Worm (Caenorhabditis elegans) whole organism, L4/young adult: ENCODE measurements around the gene pcyt-2.2.

Experiments used
- W03F9.2 ChIP-seq: fragments of 150-350 bp; optimal IDR thresholded peaks from 2 replicates; lab custom pipeline; 2014; ENCODE audit warnings: missing biosample characterization, missing genetic modification characterization
- dao-5 ChIP-seq: sonication (generic microtip); optimal IDR thresholded peaks from 2 replicates; lab custom pipeline; 2016; ENCODE audit warnings: missing genotype, missing genetic modification characterization, moderate library complexity, missing compliant biosample characterization
- him-1 ChIP-seq: sonication (generic microtip); optimal IDR thresholded peaks from 2 replicates; lab custom pipeline; 2016; ENCODE audit warnings: missing genotype, missing genetic modification reagents, missing genetic modification characterization, missing compliant biosample characterization

DNA sequence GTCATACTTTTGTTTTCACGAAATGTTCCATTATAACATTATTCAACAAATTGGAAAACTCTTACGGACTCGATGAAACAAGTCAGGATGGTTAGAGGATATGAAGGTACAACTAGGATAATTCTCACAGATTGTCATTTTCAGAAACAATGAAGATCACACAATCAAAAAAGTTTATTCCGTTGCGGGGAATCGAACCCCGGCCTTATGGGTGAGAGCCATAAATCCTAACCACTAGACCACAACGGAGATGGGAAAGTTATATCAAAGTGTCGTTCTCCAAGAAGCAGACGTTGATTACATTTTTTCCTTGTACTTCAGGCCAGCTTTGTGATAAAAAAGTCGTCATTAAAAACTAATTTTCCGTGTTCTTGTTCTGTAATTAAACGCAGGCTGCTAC, 14.0 kb downstream of the pcyt-2.2 start:
- no peak for TF ChIP-seq dao-5 (tag; lab: Kevin White, UChicago)
- TF ChIP-seq W03F9.2 (tag; lab: Kevin White, UChicago) = peak; percentile 5
- no peak for TF ChIP-seq him-1 (tag; lab: Kevin White, UChicago)
